Fruit fly (Drosophila melanogaster) whole organism, prepupa: ENCODE measurements around the gene Spn28Db.
A peak's percentile ranks its signal among the peaks of the same experiment; 100 is the strongest.

Experiments
- Blimp-1 ChIP-seq: fragments of 200-800 bp; sonication (Bioruptor generic); optimal IDR thresholded peaks from 3 replicates; lab custom pipeline; 2017; ENCODE audit warnings: missing biosample characterization, missing genetic modification characterization, mild to moderate bottlenecking, moderate library complexity, missing genetic modification reagents
- CG10631 ChIP-seq: fragments of 200-800 bp; sonication (Bioruptor generic); optimal IDR thresholded peaks from 2 replicates; lab custom pipeline; 2016; ENCODE audit warnings: missing biosample characterization, missing genetic modification characterization
- CG10669 ChIP-seq: fragments of 200-800 bp; sonication (Bioruptor generic); optimal IDR thresholded peaks from 3 replicates; lab custom pipeline; 2018; ENCODE audit warnings: missing biosample characterization, mild to moderate bottlenecking, missing genetic modification characterization, moderate library complexity
- CG11294 ChIP-seq: fragments of 200-800 bp; sonication (Bioruptor generic); IDR thresholded peaks from 2 replicates; pipeline ENCODE4 v1.3.6; 2022; ENCODE audit warnings: missing biosample characterization, missing genetic modification characterization
- CG11902 ChIP-seq: fragments of 200-800 bp; sonication (Bioruptor generic); optimal IDR thresholded peaks from 3 replicates; lab custom pipeline; 2016; ENCODE audit warnings: missing biosample characterization, missing genetic modification characterization
- CG1621 ChIP-seq: fragments of 200-800 bp; sonication (Bioruptor generic); optimal IDR thresholded peaks from 3 replicates; lab custom pipeline; 2018; ENCODE audit warnings: missing biosample characterization, mild to moderate bottlenecking, missing genetic modification characterization
- CG16779 ChIP-seq: fragments of 200-800 bp; sonication (Bioruptor generic); optimal IDR thresholded peaks from 3 replicates; lab custom pipeline; 2017; ENCODE audit warnings: missing biosample characterization, mild to moderate bottlenecking, missing genetic modification characterization
- CG3032 ChIP-seq: fragments of 200-800 bp; optimal IDR thresholded peaks from 2 replicates; lab custom pipeline; 2019; ENCODE audit warnings: missing biosample characterization, mild to moderate bottlenecking, missing genetic modification characterization, moderate library complexity
- CG31627 ChIP-seq: fragments of 200-800 bp; sonication (Bioruptor generic); optimal IDR thresholded peaks from 3 replicates; lab custom pipeline; 2016; ENCODE audit warnings: missing biosample characterization, missing genetic modification characterization
- CG32006 ChIP-seq: fragments of 200-800 bp; sonication (Bioruptor generic); optimal IDR thresholded peaks from 3 replicates; lab custom pipeline; 2017; ENCODE audit warnings: missing biosample characterization, mild to moderate bottlenecking, missing genetic modification characterization
- CG34406 ChIP-seq: fragments of 200-800 bp; sonication (Bioruptor generic); optimal IDR thresholded peaks from 3 replicates; lab custom pipeline; 2016; ENCODE audit warnings: missing biosample characterization, missing genetic modification characterization
- CG3919 ChIP-seq: fragments of 200-800 bp; sonication (Bioruptor generic); optimal IDR thresholded peaks from 3 replicates; lab custom pipeline; 2016; ENCODE audit warnings: missing biosample characterization, missing genetic modification characterization
- CG6276 ChIP-seq: fragments of 200-800 bp; sonication (Bioruptor generic); optimal IDR thresholded peaks from 2 replicates; lab custom pipeline; 2017; ENCODE audit warnings: missing biosample characterization, mild to moderate bottlenecking, missing genetic modification characterization
- CG6808 ChIP-seq: fragments of 200-800 bp; sonication (Bioruptor generic); optimal IDR thresholded peaks from 3 replicates; lab custom pipeline; 2017; ENCODE audit warnings: missing biosample characterization, missing genetic modification characterization, mild to moderate bottlenecking, moderate library complexity, missing genetic modification reagents
- CG6854 ChIP-seq: fragments of 200-800 bp; sonication (Bioruptor generic); optimal IDR thresholded peaks from 2 replicates; lab custom pipeline; 2017; ENCODE audit warnings: missing biosample characterization, mild to moderate bottlenecking, missing genetic modification characterization
- CG7368 ChIP-seq: fragments of 200-800 bp; sonication (Bioruptor generic); optimal IDR thresholded peaks from 3 replicates; lab custom pipeline; 2016; ENCODE audit warnings: missing biosample characterization, missing genetic modification characterization
- CG8632 ChIP-seq: fragments of 200-800 bp; sonication (Bioruptor generic); optimal IDR thresholded peaks from 3 replicates; lab custom pipeline; 2016; ENCODE audit warnings: missing biosample characterization, missing genetic modification characterization
- CG9139 ChIP-seq: fragments of 200-800 bp; sonication (Bioruptor generic); optimal IDR thresholded peaks from 3 replicates; lab custom pipeline; 2017; ENCODE audit warnings: missing biosample characterization, mild to moderate bottlenecking, missing genetic modification characterization
- Eip78C ChIP-seq: fragments of 200-800 bp; sonication (Bioruptor generic); peaks from one replicate; lab custom pipeline; 2016; ENCODE audit warnings: missing biosample characterization, missing genetic modification characterization
- Eip93F ChIP-seq: fragments of 200-800 bp; sonication (Bioruptor generic); optimal IDR thresholded peaks from 2 replicates; lab custom pipeline; 2016; ENCODE audit warnings: missing biosample characterization, mild to moderate bottlenecking, missing genetic modification characterization
- Ets21C ChIP-seq: fragments of 200-800 bp; sonication (Bioruptor generic); optimal IDR thresholded peaks from 3 replicates; lab custom pipeline; 2016; ENCODE audit warnings: missing biosample characterization, missing genetic modification characterization
- Ets96B ChIP-seq: fragments of 200-800 bp; optimal IDR thresholded peaks from 2 replicates; lab custom pipeline; 2019; ENCODE audit warnings: missing biosample characterization, mild to moderate bottlenecking, missing genetic modification characterization, moderate library complexity
- Gug ChIP-seq: fragments of 200-800 bp; sonication (Bioruptor generic); IDR thresholded peaks from 2 replicates; pipeline ENCODE4 v1.3.6; 2022; ENCODE audit warnings: missing biosample characterization, missing genetic modification characterization
- Hr38 ChIP-seq: sonication (Bioruptor generic); optimal IDR thresholded peaks from 2 replicates; lab custom pipeline; 2016; ENCODE audit warnings: missing biosample characterization, missing genetic modification characterization
- Hr39 ChIP-seq: fragments of 200-800 bp; sonication (Bioruptor generic); optimal IDR thresholded peaks from 2 replicates; lab custom pipeline; 2016; ENCODE audit warnings: missing biosample characterization, missing genetic modification characterization
- Hr4 ChIP-seq: fragments of 200-800 bp; sonication (Bioruptor generic); optimal IDR thresholded peaks from 3 replicates; lab custom pipeline; 2016; ENCODE audit warnings: missing biosample characterization, missing genetic modification characterization
- Met ChIP-seq: fragments of 200-800 bp; sonication (Bioruptor generic); optimal IDR thresholded peaks from 3 replicates; lab custom pipeline; 2016; ENCODE audit warnings: missing biosample characterization, missing genetic modification characterization
- OdsH ChIP-seq: fragments of 200-800 bp; sonication (Bioruptor generic); optimal IDR thresholded peaks from 3 replicates; lab custom pipeline; 2016; ENCODE audit warnings: missing biosample characterization, missing genetic modification characterization
- Sox102F ChIP-seq: fragments of 200-800 bp; sonication (Bioruptor generic); optimal IDR thresholded peaks from 2 replicates; lab custom pipeline; 2016; ENCODE audit warnings: missing biosample characterization, mild to moderate bottlenecking, missing genetic modification characterization
- Sox14 ChIP-seq: fragments of 200-800 bp; sonication (Bioruptor generic); optimal IDR thresholded peaks from 3 replicates; lab custom pipeline; 2016; ENCODE audit warnings: missing biosample characterization, missing genetic modification characterization
- Sox15 ChIP-seq: fragments of 200-800 bp; sonication (Bioruptor generic); optimal IDR thresholded peaks from 3 replicates; lab custom pipeline; 2016; ENCODE audit warnings: missing biosample characterization, missing genetic modification characterization
- achi ChIP-seq: fragments of 200-800 bp; sonication (Bioruptor generic); optimal IDR thresholded peaks from 3 replicates; lab custom pipeline; 2016; ENCODE audit warnings: missing biosample characterization, missing genetic modification characterization
- acj6 ChIP-seq: fragments of 200-800 bp; sonication (Bioruptor generic); optimal IDR thresholded peaks from 3 replicates; lab custom pipeline; 2016; ENCODE audit warnings: missing biosample characterization, missing genetic modification characterization
- cyc ChIP-seq: fragments of 200-800 bp; sonication (Bioruptor generic); optimal IDR thresholded peaks from 3 replicates; lab custom pipeline; 2016; ENCODE audit warnings: missing biosample characterization, missing genetic modification characterization
- dac ChIP-seq: fragments of 200-800 bp; sonication (Bioruptor generic); optimal IDR thresholded peaks from 2 replicates; lab custom pipeline; 2017; ENCODE audit warnings: missing biosample characterization, mild to moderate bottlenecking, missing genetic modification characterization
- dsx ChIP-seq: fragments of 200-800 bp; optimal IDR thresholded peaks from 3 replicates; lab custom pipeline; 2019; ENCODE audit warnings: missing biosample characterization, mild to moderate bottlenecking, missing genetic modification characterization, moderate library complexity; ENCODE audit not compliant: poor library complexity, severe bottlenecking
- eg ChIP-seq: fragments of 200-800 bp; sonication (Bioruptor generic); IDR thresholded peaks from 3 replicates; pipeline ENCODE4 v1.3.6; 2022; ENCODE audit warnings: missing biosample characterization, missing genetic modification characterization
- esn ChIP-seq: fragments of 200-800 bp; sonication (Bioruptor generic); optimal IDR thresholded peaks from 2 replicates; lab custom pipeline; 2016; ENCODE audit warnings: missing biosample characterization, mild to moderate bottlenecking, missing genetic modification characterization, moderate library complexity
- fd59A ChIP-seq: fragments of 200-800 bp; sonication (Bioruptor generic); optimal IDR thresholded peaks from 2 replicates; lab custom pipeline; 2017; ENCODE audit warnings: missing biosample characterization, mild to moderate bottlenecking, missing genetic modification characterization, missing genetic modification reagents
- fd85E ChIP-seq: fragments of 200-800 bp; sonication (Bioruptor generic); optimal IDR thresholded peaks from 3 replicates; lab custom pipeline; 2016; ENCODE audit warnings: missing biosample characterization, missing genetic modification characterization
- fkh ChIP-seq: fragments of 200-800 bp; sonication (Bioruptor generic); optimal IDR thresholded peaks from 3 replicates; lab custom pipeline; 2017; ENCODE audit warnings: missing biosample characterization, mild to moderate bottlenecking, missing genetic modification characterization, moderate library complexity
- lz ChIP-seq: fragments of 200-800 bp; sonication (Bioruptor generic); optimal IDR thresholded peaks from 3 replicates; lab custom pipeline; 2016; ENCODE audit warnings: missing biosample characterization, missing genetic modification characterization
- net ChIP-seq: fragments of 200-800 bp; sonication (Bioruptor generic); optimal IDR thresholded peaks from 3 replicates; lab custom pipeline; 2016; ENCODE audit warnings: missing biosample characterization, missing genetic modification characterization
- salr ChIP-seq, 2 experiments: fragments of 200-800 bp; sonication (Bioruptor generic); optimal IDR thresholded peaks; 3 replicates each; lab custom pipeline; 2016 to 2018; ENCODE audit warnings: missing biosample characterization in 2 of 2, missing genetic modification characterization in 2 of 2, mild to moderate bottlenecking in 1 of 2
- ss ChIP-seq, 2 experiments: fragments of 200-800 bp; sonication (Bioruptor generic); optimal IDR thresholded peaks; 2 replicates in 1 of 2; 3 replicates in 1 of 2; lab custom pipeline; 2017 to 2018; ENCODE audit warnings: mild to moderate bottlenecking in 2 of 2, missing biosample characterization in 2 of 2, missing genetic modification characterization in 2 of 2, moderate library complexity in 1 of 2
- svp ChIP-seq: fragments of 200-800 bp; sonication (Bioruptor generic); peaks from one replicate; lab custom pipeline; 2016; ENCODE audit warnings: missing biosample characterization, missing genetic modification characterization
- topi ChIP-seq: fragments of 200-800 bp; sonication (Bioruptor generic); optimal IDR thresholded peaks from 3 replicates; lab custom pipeline; 2016; ENCODE audit warnings: missing biosample characterization, missing genetic modification characterization
- vri ChIP-seq: fragments of 200-800 bp; sonication (Bioruptor generic); optimal IDR thresholded peaks from 3 replicates; lab custom pipeline; 2016; ENCODE audit warnings: missing biosample characterization, mild to moderate bottlenecking, missing genetic modification characterization

The Spn28Db gene

dm6 chr2L:7916368-7916767 is 25.9 kb upstream of the Spn28Db start (continued):
- peak; percentile 94 for TF ChIP-seq Sox14 (GFP tag; lab: Kevin White, UChicago)
- TF ChIP-seq topi (GFP tag; lab: Kevin White, UChicago): peak; percentile 76
- TF ChIP-seq CG6808 (GFP tag; lab: Kevin White, UChicago): peak; percentile 70
- TF ChIP-seq CG11294 (GFP tag; lab: Robert Waterston, UW): peak; percentile 69
- peak; percentile 86 for TF ChIP-seq CG6854 (GFP tag; lab: Kevin White, UChicago)
- TF ChIP-seq fd59A: peak; percentile 90
- peak; percentile 95 for TF ChIP-seq CG34406
- peak; percentile 82 for TF ChIP-seq Hr4 (GFP tag; lab: Kevin White, UChicago)

- no peak for TF ChIP-seq CG1621
- TF ChIP-seq fd59A: no peak
- no peak for TF ChIP-seq cyc (GFP tag; lab: Kevin White, UChicago)
- no peak for TF ChIP-seq CG10631
- TF ChIP-seq net (GFP tag; lab: Kevin White, UChicago): peak; percentile 28
- TF ChIP-seq CG9139 (GFP tag; lab: Kevin White, UChicago): no peak
- no peak for TF ChIP-seq topi (GFP tag; lab: Kevin White, UChicago)
- peak; percentile 30 for TF ChIP-seq CG6854 (GFP tag; lab: Kevin White, UChicago)
- peak; percentile 99 for TF ChIP-seq dsx
- no peak for TF ChIP-seq CG3919
- TF ChIP-seq CG16779 (tag; lab: Kevin White, UChicago): no peak
- no peak for TF ChIP-seq Ets21C (GFP tag; lab: Kevin White, UChicago)
- TF ChIP-seq Hr38 (GFP tag; lab: Kevin White, UChicago): no peak
- TF ChIP-seq CG32006 (GFP tag; lab: Kevin White, UChicago): peak; percentile 30
- TF ChIP-seq Met (GFP tag; lab: Kevin White, UChicago): peak; percentile 3
- TF ChIP-seq esn (GFP tag; lab: Kevin White, UChicago): no peak
- TF ChIP-seq ss (GFP tag; optimal IDR thresholded peaks at IDR 0.05; lab: Kevin White, UChicago): no peak
- no peak for TF ChIP-seq dac (GFP tag; lab: Kevin White, UChicago)
- TF ChIP-seq CG3032: no peak
- TF ChIP-seq OdsH (GFP tag; lab: Kevin White, UChicago): no peak
- no peak for TF ChIP-seq Sox102F (GFP tag; lab: Kevin White, UChicago)
- TF ChIP-seq CG11902 (GFP tag; lab: Kevin White, UChicago): no peak
- TF ChIP-seq CG31627 (GFP tag; lab: Kevin White, UChicago): no peak
- no peak for TF ChIP-seq fd85E (GFP tag; lab: Kevin White, UChicago)
- no peak for TF ChIP-seq CG6276
- no peak for TF ChIP-seq Sox15 (GFP tag; lab: Kevin White, UChicago)
- TF ChIP-seq lz (GFP tag; lab: Kevin White, UChicago): no peak
- TF ChIP-seq achi (GFP tag; lab: Kevin White, UChicago): peak; percentile 1
- no peak for TF ChIP-seq salr (GFP tag; optimal IDR thresholded peaks at IDR 0.05; lab: Kevin White, UChicago)
- TF ChIP-seq CG11294 (GFP tag; lab: Robert Waterston, UW): no peak
- TF ChIP-seq Sox14 (GFP tag; lab: Kevin White, UChicago): no peak
- TF ChIP-seq Eip93F (GFP tag; lab: Kevin White, UChicago): no peak
- peak; percentile 77 for TF ChIP-seq Eip78C (GFP tag; lab: Kevin White, UChicago)
- no peak for TF ChIP-seq CG6808 (GFP tag; lab: Kevin White, UChicago)
- TF ChIP-seq vri (GFP tag; lab: Kevin White, UChicago): no peak
- TF ChIP-seq CG7368 (GFP tag; lab: Kevin White, UChicago): no peak
- no peak for TF ChIP-seq Blimp-1
- no peak for TF ChIP-seq CG34406
- peak; percentile 18 for TF ChIP-seq Hr4 (GFP tag; lab: Kevin White, UChicago)
- no peak for TF ChIP-seq fkh (GFP tag; lab: Kevin White, UChicago)
- TF ChIP-seq Ets96B: no peak
- peak; percentile 45; the same call in 1 of the 3 replicates for TF ChIP-seq eg (GFP tag; lab: Robert Waterston, UW)
- peak; percentile 11 for TF ChIP-seq svp (GFP tag; lab: Kevin White, UChicago)
- no peak for TF ChIP-seq CG8632 (GFP tag; lab: Kevin White, UChicago)
- no peak for TF ChIP-seq Gug (GFP tag; lab: Robert Waterston, UW)
- TF ChIP-seq Hr39 (GFP tag; lab: Kevin White, UChicago): no peak
- TF ChIP-seq CG10669 (GFP tag; lab: Kevin White, UChicago): no peak
- TF ChIP-seq acj6 (GFP tag; lab: Kevin White, UChicago): no peak
Observed at dm6 chr2L:7914948-7915549, 24.5 kb upstream of the Spn28Db start.
